Fruit fly (Drosophila melanogaster): Measurements from ENCODE around the gene PNUTS.

PNUTS gene

dm6 chr2L:827049-827448 is 43.2 kb upstream of the PNUTS start:
- TF ChIP-seq kay (GFP tag; ENCODE audit: borderline replicate concordance) = no peak
- no peak for TF ChIP-seq CG1620 (GFP tag; optimal IDR thresholded peaks at IDR 0.05)
- TF ChIP-seq CG33017 (tag; optimal IDR thresholded peaks at IDR 0.05) = no peak
- TF ChIP-seq Mnt (GFP tag; optimal IDR thresholded peaks at IDR 0.05) = no peak
- TF ChIP-seq ovo (GFP tag; optimal IDR thresholded peaks at IDR 0.05) = no peak
- no peak for TF ChIP-seq Hr96 (GFP tag; optimal IDR thresholded peaks at IDR 0.05)
- TF ChIP-seq cnc (optimal IDR thresholded peaks at IDR 0.05) = no peak
- TF ChIP-seq CG12768 (GFP tag; optimal IDR thresholded peaks at IDR 0.05) = no peak
- TF ChIP-seq CG7045 (GFP tag; optimal IDR thresholded peaks at IDR 0.05) = no peak
- no peak for TF ChIP-seq cic (GFP tag; optimal IDR thresholded peaks at IDR 0.05)
- TF ChIP-seq toe (GFP tag; optimal IDR thresholded peaks at IDR 0.05) = no peak

- TF ChIP-seq tj (GFP tag; optimal IDR thresholded peaks at IDR 0.05) (no peak), cic (GFP tag; optimal IDR thresholded peaks at IDR 0.05) (peak; percentile 41)
These were observed 42.5 kb upstream of the PNUTS start for dm6 chr2L:827516-828362.

dm6 chr2L:837989-838388 is 32.3 kb upstream of the PNUTS start:
- TF ChIP-seq CG12768 (GFP tag; optimal IDR thresholded peaks at IDR 0.05) = no peak
- no peak for TF ChIP-seq CG5204 (GFP tag; optimal IDR thresholded peaks at IDR 0.05)
- no peak for TF ChIP-seq kay (GFP tag; ENCODE audit: borderline replicate concordance)
- TF ChIP-seq toe (GFP tag; optimal IDR thresholded peaks at IDR 0.05) = no peak

dm6 chr2L:838786-839185 is 31.5 kb upstream of the PNUTS start:
- no peak for TF ChIP-seq CG33017 (tag; optimal IDR thresholded peaks at IDR 0.05)
- TF ChIP-seq cic (GFP tag; optimal IDR thresholded peaks at IDR 0.05) = peak; percentile 5
- TF ChIP-seq kay (GFP tag; ENCODE audit: borderline replicate concordance) = no peak
- TF ChIP-seq Crg-1 (GFP tag; optimal IDR thresholded peaks at IDR 0.05) = no peak
- TF ChIP-seq CG7045 (GFP tag; optimal IDR thresholded peaks at IDR 0.05) = no peak
- TF ChIP-seq bab1 (GFP tag; optimal IDR thresholded peaks at IDR 0.05) = no peak
- TF ChIP-seq toe (GFP tag; optimal IDR thresholded peaks at IDR 0.05) = no peak

dm6 chr2L:840022-840421 is 30.2 kb upstream of the PNUTS start:
- TF ChIP-seq Clk (GFP tag; optimal IDR thresholded peaks at IDR 0.05) (no peak), CG1620 (GFP tag; optimal IDR thresholded peaks at IDR 0.05) (no peak), CG12768 (GFP tag; optimal IDR thresholded peaks at IDR 0.05) (peak; percentile 25), cic (GFP tag; optimal IDR thresholded peaks at IDR 0.05) (no peak), CG7045 (GFP tag; optimal IDR thresholded peaks at IDR 0.05) (peak; percentile 19), bab1 (GFP tag; optimal IDR thresholded peaks at IDR 0.05) (no peak), CG11617 (GFP tag; optimal IDR thresholded peaks at IDR 0.05) (no peak), ovo (GFP tag; optimal IDR thresholded peaks at IDR 0.05) (peak; percentile 19), toe (GFP tag; optimal IDR thresholded peaks at IDR 0.05) (no peak), CG5204 (GFP tag; optimal IDR thresholded peaks at IDR 0.05) (no peak)

dm6 chr2L:840716-841115 is 29.5 kb upstream of the PNUTS start:
- TF ChIP-seq tj (GFP tag; optimal IDR thresholded peaks at IDR 0.05) (peak; percentile 98), cic (GFP tag; optimal IDR thresholded peaks at IDR 0.05) (peak; percentile 63), bab1 (GFP tag; optimal IDR thresholded peaks at IDR 0.05) (peak; percentile 10), CG12768 (GFP tag; optimal IDR thresholded peaks at IDR 0.05) (peak; percentile 39), CG7101 (tag; optimal IDR thresholded peaks at IDR 0.05) (no peak), CG11617 (GFP tag; optimal IDR thresholded peaks at IDR 0.05) (no peak), kay (GFP tag; ENCODE audit: borderline replicate concordance) (peak; percentile 95)

- TF ChIP-seq kay (GFP tag; ENCODE audit: borderline replicate concordance) (no peak), CG14711 (tag; optimal IDR thresholded peaks at IDR 0.05) (peak; percentile 78), CG5204 (GFP tag; optimal IDR thresholded peaks at IDR 0.05) (no peak), tj (GFP tag; optimal IDR thresholded peaks at IDR 0.05) (peak; percentile 98), CG7101 (tag; optimal IDR thresholded peaks at IDR 0.05) (peak; percentile 72), cic (GFP tag; optimal IDR thresholded peaks at IDR 0.05) (no peak), ovo (GFP tag; optimal IDR thresholded peaks at IDR 0.05) (no peak), toe (GFP tag; optimal IDR thresholded peaks at IDR 0.05) (peak; percentile 18), pad (GFP tag; optimal IDR thresholded peaks at IDR 0.05) (peak; percentile 64), Crg-1 (GFP tag; optimal IDR thresholded peaks at IDR 0.05) (no peak), CG33017 (tag; optimal IDR thresholded peaks at IDR 0.05) (peak; percentile 54), Clk (GFP tag; optimal IDR thresholded peaks at IDR 0.05) (peak; percentile 13), Hr96 (GFP tag; optimal IDR thresholded peaks at IDR 0.05) (peak; percentile 66), bab1 (GFP tag; optimal IDR thresholded peaks at IDR 0.05) (peak; percentile 93), CG12768 (GFP tag; optimal IDR thresholded peaks at IDR 0.05) (peak; percentile 81), CG1620 (GFP tag; optimal IDR thresholded peaks at IDR 0.05) (peak; percentile 50), cnc (optimal IDR thresholded peaks at IDR 0.05) (no peak), Mnt (GFP tag; optimal IDR thresholded peaks at IDR 0.05) (no peak), CG11617 (GFP tag; optimal IDR thresholded peaks at IDR 0.05) (peak; percentile 49), CG7045 (GFP tag; optimal IDR thresholded peaks at IDR 0.05) (peak; percentile 82)
These were observed 28.6 kb upstream of the PNUTS start for dm6 chr2L:841708-842107.
